Worm (Caenorhabditis elegans) whole organism, L1 larva: Measurements from ENCODE around the gene R05G6.5.

ENCODE experiments used
- dsc-1 ChIP-seq: sonication (generic microtip); optimal IDR thresholded peaks from 2 replicates; lab custom pipeline; 2016; ENCODE audit warnings: mild to moderate bottlenecking, missing genetic modification characterization, missing compliant biosample characterization
- fkh-10 ChIP-seq: sonication (generic microtip); optimal IDR thresholded peaks from 2 replicates; lab custom pipeline; 2017; ENCODE audit warnings: missing biosample characterization, missing genetic modification reagents, missing genetic modification characterization
- hpl-2 ChIP-seq: fragments of 150-350 bp; optimal IDR thresholded peaks from 2 replicates; lab custom pipeline; 2014; ENCODE audit warnings: missing biosample characterization, missing genetic modification reagents, missing genetic modification characterization

DNA sequence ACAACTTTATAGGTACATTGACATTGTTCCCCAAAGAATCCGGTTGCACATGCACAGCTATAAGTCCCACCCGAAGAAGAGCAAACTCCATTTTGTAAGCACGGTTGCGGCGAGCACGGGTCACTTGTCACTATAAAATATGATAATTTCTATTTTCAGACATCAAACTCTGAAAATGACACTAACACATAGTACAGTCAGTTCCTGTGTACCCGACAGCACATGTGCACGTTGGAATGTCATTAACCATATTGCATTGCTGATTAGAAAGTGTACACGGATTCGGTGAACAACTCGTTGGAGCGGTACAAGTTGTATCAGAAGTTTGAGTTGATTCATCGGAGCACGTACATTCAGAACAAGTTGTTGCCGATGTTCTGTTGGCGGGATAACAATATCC lies 11.0 kb upstream of the R05G6.5 start:
- TF ChIP-seq dsc-1 (tag; lab: Kevin White, UChicago) (no peak), fkh-10 (GFP tag; lab: Kevin White, UChicago) (no peak), hpl-2 (GFP tag; lab: Kevin White, UChicago) (no peak)
